Fruit fly (Drosophila melanogaster) whole organism, embryonic: ENCODE results near the gene CG8301.

Experiments used
- Bgb ChIP-seq: fragments of 200-800 bp; sonication (Bioruptor generic); IDR thresholded peaks from 2 replicates; pipeline ENCODE4 v1.3.6; 2022; ENCODE audit warnings: missing biosample characterization, missing genetic modification characterization; ENCODE audit not compliant: partially characterized antibody
- Bteb2 ChIP-seq: fragments of 200-800 bp; sonication (Bioruptor generic); optimal IDR thresholded peaks from 2 replicates; lab custom pipeline; 2016; ENCODE audit warnings: missing biosample characterization, missing genetic modification characterization
- CG10209 ChIP-seq: fragments of 200-800 bp; sonication (Bioruptor generic); optimal IDR thresholded peaks from 3 replicates; lab custom pipeline; 2017; ENCODE audit warnings: missing biosample characterization, mild to moderate bottlenecking, missing genetic modification characterization, missing genetic modification reagents
- CG1024 ChIP-seq: fragments of 200-800 bp; sonication (Bioruptor generic); IDR thresholded peaks from 2 replicates; pipeline ENCODE4 v1.3.6; 2022; ENCODE audit warnings: missing biosample characterization, missing genetic modification characterization
- CG12769 ChIP-seq: fragments of 200-800 bp; sonication (Bioruptor generic); optimal IDR thresholded peaks from 2 replicates; lab custom pipeline; 2019; ENCODE audit warnings: missing biosample characterization, mild to moderate bottlenecking, missing genetic modification characterization, moderate library complexity
- CG13894 ChIP-seq: fragments of 200-800 bp; sonication (Bioruptor generic); optimal IDR thresholded peaks from 3 replicates; lab custom pipeline; 2018; ENCODE audit warnings: missing biosample characterization, mild to moderate bottlenecking, missing genetic modification characterization, moderate library complexity
- CG14860 ChIP-seq: fragments of 200-800 bp; sonication (Bioruptor generic); IDR thresholded peaks from 3 replicates; pipeline ENCODE4 v1.3.6; 2022; ENCODE audit warnings: missing biosample characterization, missing genetic modification characterization; ENCODE audit not compliant: partially characterized antibody
- CG15269 ChIP-seq: fragments of 200-800 bp; sonication (Bioruptor generic); optimal IDR thresholded peaks from 2 replicates; lab custom pipeline; 2018; ENCODE audit warnings: missing biosample characterization, mild to moderate bottlenecking, missing genetic modification characterization, moderate library complexity
- CG1647 ChIP-seq: fragments of 200-800 bp; sonication (Bioruptor generic); optimal IDR thresholded peaks from 3 replicates; lab custom pipeline; 2016; ENCODE audit warnings: missing biosample characterization, missing genetic modification characterization
- CG16813 ChIP-seq: fragments of 200-800 bp; sonication (Bioruptor generic); IDR thresholded peaks from 3 replicates; pipeline ENCODE4 v1.3.6; 2022; ENCODE audit warnings: missing biosample characterization, missing genetic modification characterization; ENCODE audit not compliant: partially characterized antibody
- CG18599 ChIP-seq: fragments of 200-800 bp; sonication (Bioruptor generic); optimal IDR thresholded peaks from 3 replicates; lab custom pipeline; 2017; ENCODE audit warnings: missing biosample characterization, missing genetic modification characterization, mild to moderate bottlenecking, moderate library complexity, missing genetic modification reagents
- CG18619 ChIP-seq: fragments of 200-800 bp; sonication (Bioruptor generic); optimal IDR thresholded peaks from 3 replicates; lab custom pipeline; 2017; ENCODE audit warnings: missing biosample characterization, mild to moderate bottlenecking, missing genetic modification characterization
- CG2678 ChIP-seq: fragments of 200-800 bp; sonication (Bioruptor generic); optimal IDR thresholded peaks from 3 replicates; lab custom pipeline; 2019; ENCODE audit warnings: missing biosample characterization, mild to moderate bottlenecking, missing genetic modification characterization, moderate library complexity
- CG5953 ChIP-seq: fragments of 200-800 bp; sonication (Bioruptor generic); IDR thresholded peaks from 2 replicates; pipeline ENCODE4 v1.3.6; 2022; ENCODE audit warnings: missing biosample characterization, missing genetic modification characterization
- CG6791 ChIP-seq: fragments of 200-800 bp; sonication (Bioruptor generic); IDR thresholded peaks from 3 replicates; pipeline ENCODE4 v1.3.6; 2022; ENCODE audit warnings: missing biosample characterization, missing genetic modification characterization; ENCODE audit not compliant: partially characterized antibody
- CG6813 ChIP-seq: fragments of 200-800 bp; sonication (Bioruptor generic); optimal IDR thresholded peaks from 2 replicates; lab custom pipeline; 2017; ENCODE audit warnings: missing biosample characterization, missing genetic modification characterization, mild to moderate bottlenecking, moderate library complexity, missing genetic modification reagents
- CG7963 ChIP-seq: fragments of 200-800 bp; sonication (Bioruptor generic); IDR thresholded peaks from 3 replicates; pipeline ENCODE4 v1.3.6; 2022; ENCODE audit warnings: missing biosample characterization, missing genetic modification characterization; ENCODE audit not compliant: partially characterized antibody
- CG8089 ChIP-seq: fragments of 200-800 bp; sonication (Bioruptor generic); optimal IDR thresholded peaks from 3 replicates; lab custom pipeline; 2016; ENCODE audit warnings: missing biosample characterization, missing genetic modification characterization
- D19B ChIP-seq: fragments of 200-800 bp; sonication (Bioruptor generic); optimal IDR thresholded peaks from 2 replicates; lab custom pipeline; 2017; ENCODE audit warnings: missing biosample characterization, mild to moderate bottlenecking, missing genetic modification characterization
- Dref ChIP-seq: fragments of 200-800 bp; sonication (Bioruptor generic); IDR thresholded peaks from 2 replicates; pipeline ENCODE4 v1.3.6; 2022; ENCODE audit warnings: missing biosample characterization, missing genetic modification characterization
- Elba2 ChIP-seq: fragments of 200-800 bp; sonication (Bioruptor generic); optimal IDR thresholded peaks from 3 replicates; lab custom pipeline; 2016; ENCODE audit warnings: missing biosample characterization, missing genetic modification characterization
- HLH3B ChIP-seq: fragments of 200-800 bp; sonication (Bioruptor generic); IDR thresholded peaks from 2 replicates; pipeline ENCODE4 v1.3.6; 2022; ENCODE audit warnings: missing biosample characterization, missing genetic modification characterization
- MTF-1 ChIP-seq: fragments of 200-800 bp; sonication (Bioruptor generic); optimal IDR thresholded peaks from 2 replicates; lab custom pipeline; 2018; ENCODE audit warnings: missing biosample characterization, mild to moderate bottlenecking, missing genetic modification characterization, borderline replicate concordance
- Neu2 ChIP-seq: fragments of 200-800 bp; sonication (Bioruptor generic); optimal IDR thresholded peaks from 3 replicates; lab custom pipeline; 2016; ENCODE audit warnings: missing biosample characterization, missing genetic modification characterization, borderline replicate concordance
- Oli ChIP-seq: fragments of 200-800 bp; sonication (Bioruptor generic); optimal IDR thresholded peaks from 2 replicates; lab custom pipeline; 2018; ENCODE audit warnings: missing biosample characterization, mild to moderate bottlenecking, missing genetic modification characterization, moderate library complexity
- Pdp1 ChIP-seq, 2 experiments: fragments of 200-800 bp; sonication (Bioruptor generic); optimal IDR thresholded peaks; 3 replicates each; lab custom pipeline; 2016; ENCODE audit warnings: missing biosample characterization in 2 of 2, missing genetic modification characterization in 2 of 2, mild to moderate bottlenecking in 1 of 2, moderate library complexity in 1 of 2
- Scr ChIP-seq: fragments of 200-800 bp; sonication (Bioruptor generic); IDR thresholded peaks from 2 replicates; pipeline ENCODE4 v1.3.6; 2022; ENCODE audit warnings: missing biosample characterization, missing genetic modification characterization; ENCODE audit not compliant: partially characterized antibody
- Sox102F ChIP-seq: fragments of 200-800 bp; sonication (Bioruptor generic); optimal IDR thresholded peaks from 2 replicates; lab custom pipeline; 2018; ENCODE audit warnings: missing biosample characterization, mild to moderate bottlenecking, missing genetic modification characterization, moderate library complexity
- Ssrp ChIP-seq: fragments of 200-800 bp; sonication (Bioruptor generic); optimal IDR thresholded peaks from 2 replicates; lab custom pipeline; 2018; ENCODE audit warnings: missing biosample characterization, mild to moderate bottlenecking, missing genetic modification characterization, moderate library complexity
- Xbp1 ChIP-seq: fragments of 200-800 bp; sonication (Bioruptor generic); optimal IDR thresholded peaks from 3 replicates; lab custom pipeline; 2016; ENCODE audit warnings: missing biosample characterization, mild to moderate bottlenecking, missing genetic modification characterization
- Xrp1 ChIP-seq: fragments of 200-800 bp; sonication (Bioruptor generic); IDR thresholded peaks from 2 replicates; pipeline ENCODE4 v1.3.6; 2022; ENCODE audit warnings: missing biosample characterization, missing genetic modification characterization
- az2 ChIP-seq: fragments of 200-800 bp; sonication (Bioruptor generic); optimal IDR thresholded peaks from 3 replicates; lab custom pipeline; 2016; ENCODE audit warnings: missing biosample characterization, missing genetic modification characterization
- dmrt11E ChIP-seq: fragments of 200-800 bp; sonication (Bioruptor generic); optimal IDR thresholded peaks from 3 replicates; lab custom pipeline; 2018; ENCODE audit warnings: missing biosample characterization, mild to moderate bottlenecking, missing genetic modification characterization, moderate library complexity
- exex ChIP-seq: fragments of 200-800 bp; sonication (Bioruptor generic); optimal IDR thresholded peaks from 4 replicates; lab custom pipeline; 2018; ENCODE audit warnings: missing biosample characterization, mild to moderate bottlenecking, missing genetic modification characterization, moderate library complexity
- grau ChIP-seq: fragments of 200-800 bp; optimal IDR thresholded peaks from 3 replicates; lab custom pipeline; 2019; ENCODE audit warnings: missing biosample characterization, mild to moderate bottlenecking, missing genetic modification characterization, moderate library complexity
- ind ChIP-seq: fragments of 200-800 bp; sonication (Bioruptor generic); optimal IDR thresholded peaks from 3 replicates; lab custom pipeline; 2016; ENCODE audit warnings: missing biosample characterization, missing genetic modification characterization
- inv ChIP-seq: fragments of 200-800 bp; sonication (Bioruptor generic); IDR thresholded peaks from 2 replicates; pipeline ENCODE4 v1.3.6; 2022; ENCODE audit warnings: missing biosample characterization, missing genetic modification characterization; ENCODE audit not compliant: partially characterized antibody
- kay ChIP-seq: fragments of 200-800 bp; sonication (Bioruptor generic); optimal IDR thresholded peaks from 2 replicates; lab custom pipeline; 2016; ENCODE audit warnings: missing biosample characterization, missing genetic modification characterization
- ken ChIP-seq: fragments of 200-800 bp; sonication (Bioruptor generic); IDR thresholded peaks from 3 replicates; pipeline ENCODE4 v1.3.6; 2022; ENCODE audit warnings: missing biosample characterization, missing genetic modification characterization
- lbe ChIP-seq: fragments of 200-800 bp; sonication (Bioruptor generic); optimal IDR thresholded peaks from 2 replicates; lab custom pipeline; 2016; ENCODE audit warnings: missing biosample characterization, mild to moderate bottlenecking, missing genetic modification characterization
- mld ChIP-seq: fragments of 200-800 bp; sonication (Bioruptor generic); IDR thresholded peaks from 3 replicates; pipeline ENCODE4 v1.3.6; 2022; ENCODE audit warnings: missing biosample characterization, missing genetic modification characterization; ENCODE audit not compliant: partially characterized antibody
- nerfin-2 ChIP-seq: fragments of 200-800 bp; sonication (Bioruptor generic); IDR thresholded peaks from 2 replicates; pipeline ENCODE4 v1.3.6; 2022; ENCODE audit warnings: missing biosample characterization, missing genetic modification characterization; ENCODE audit not compliant: partially characterized antibody
- pb ChIP-seq: fragments of 200-800 bp; sonication (Bioruptor generic); optimal IDR thresholded peaks from 3 replicates; lab custom pipeline; 2016; ENCODE audit warnings: missing biosample characterization, missing genetic modification characterization
- pzg ChIP-seq: fragments of 200-800 bp; sonication (Bioruptor generic); optimal IDR thresholded peaks from 3 replicates; lab custom pipeline; 2018; ENCODE audit warnings: missing biosample characterization, mild to moderate bottlenecking, missing genetic modification characterization, moderate library complexity
- row ChIP-seq: fragments of 200-800 bp; sonication (Bioruptor generic); IDR thresholded peaks from 3 replicates; pipeline ENCODE4 v1.3.6; 2022; ENCODE audit warnings: missing biosample characterization, missing genetic modification characterization
- slbo ChIP-seq: fragments of 200-800 bp; sonication (Bioruptor generic); IDR thresholded peaks from 2 replicates; pipeline ENCODE4 v1.3.6; 2022; ENCODE audit warnings: missing biosample characterization, missing genetic modification characterization
- so ChIP-seq: fragments of 200-800 bp; sonication (Bioruptor generic); IDR thresholded peaks from 3 replicates; pipeline ENCODE4 v1.3.6; 2022; ENCODE audit warnings: missing biosample characterization, missing genetic modification characterization
- tna ChIP-seq: fragments of 200-800 bp; sonication (Bioruptor generic); IDR thresholded peaks from 2 replicates; pipeline ENCODE4 v1.3.6; 2022; ENCODE audit warnings: missing biosample characterization, missing genetic modification characterization; ENCODE audit not compliant: partially characterized antibody
- vvl ChIP-seq: fragments of 200-800 bp; sonication (Bioruptor generic); IDR thresholded peaks from 2 replicates; pipeline ENCODE4 v1.3.6; 2022; ENCODE audit warnings: missing biosample characterization, missing genetic modification characterization

CG8301 gene

dm6 chr3R:9612217-9612616 is 31.1 kb downstream of the CG8301 start:
- TF ChIP-seq az2 (GFP tag; lab: Kevin White, UChicago) (no peak), vvl (GFP tag; lab: Robert Waterston, UW) (0 out of 2 replicates have a peak, but pooled peaks have one; percentile 40), mld (GFP tag; lab: Robert Waterston, UW) (peak; percentile 56; the same call in 1 of the 3 replicates), Ssrp (tag; lab: Kevin White, UChicago) (peak; percentile 4), CG16813 (peak; percentile 69), grau (peak; percentile 1), CG18599 (GFP tag; lab: Kevin White, UChicago) (peak; percentile 10), lbe (GFP tag; lab: Kevin White, UChicago) (peak; percentile 29), Bgb (peak; percentile 38), Xrp1 (GFP tag; lab: Robert Waterston, UW) (no peak), tna (GFP tag; lab: Robert Waterston, UW) (peak; percentile 75), Scr (GFP tag; lab: Robert Waterston, UW) (peak; percentile 56), row (GFP tag; lab: Robert Waterston, UW) (peak; percentile 40; the same call in 2 of the 3 replicates), ken (no peak), D19B (GFP tag; lab: Kevin White, UChicago) (peak; percentile 81), MTF-1 (GFP tag; lab: Kevin White, UChicago) (no peak), CG10209 (GFP tag; lab: Kevin White, UChicago) (no peak), pb (GFP tag; lab: Kevin White, UChicago) (no peak), CG7963 (GFP tag; lab: Robert Waterston, UW) (peak; percentile 66), Dref (GFP tag; lab: Robert Waterston, UW) (no peak), kay (GFP tag; lab: Kevin White, UChicago) (no peak), HLH3B (GFP tag; lab: Robert Waterston, UW) (no peak), Elba2 (no peak), dmrt11E (tag; lab: Kevin White, UChicago) (no peak), CG15269 (tag; lab: Kevin White, UChicago) (peak; percentile 12), CG6791 (peak; percentile 49; the same call in 1 of the 3 replicates), CG18619 (GFP tag; lab: Kevin White, UChicago) (no peak), Xbp1 (GFP tag; lab: Kevin White, UChicago) (peak; percentile 22), CG1647 (GFP tag; lab: Kevin White, UChicago) (no peak), inv (GFP tag; lab: Robert Waterston, UW) (peak; percentile 13; the same call in 1 of the 2 replicates), CG1024 (no peak), Sox102F (GFP tag; lab: Kevin White, UChicago) (peak; percentile 31), exex (tag; lab: Kevin White, UChicago) (no peak), CG2678 (peak; percentile 13), so (no peak), nerfin-2 (GFP tag; lab: Robert Waterston, UW) (peak; percentile 71), slbo (GFP tag; lab: Robert Waterston, UW) (no peak), Oli (tag; lab: Kevin White, UChicago) (peak; percentile 4), CG12769 (peak; percentile 1), CG6813 (GFP tag; lab: Kevin White, UChicago) (no peak), CG13894 (no peak), CG8089 (GFP tag; lab: Kevin White, UChicago) (no peak), Bteb2 (GFP tag; lab: Kevin White, UChicago) (no peak), Pdp1 (GFP tag; optimal IDR thresholded peaks at IDR 0.05; lab: Kevin White, UChicago) (peak in 1 of 2 experiments; percentile 58), ind (GFP tag; lab: Kevin White, UChicago) (no peak), CG5953 (GFP tag; lab: Robert Waterston, UW) (no peak), CG14860 (peak; percentile 80), pzg (GFP tag; lab: Kevin White, UChicago) (no peak), Neu2 (GFP tag; lab: Kevin White, UChicago) (no peak)
